Worm (Caenorhabditis elegans) whole organism, L1 larva: ENCODE results near the gene islo-1.

Experiments
- mdl-1 ChIP-seq, 2 experiments: fragments of 150-350 bp; optimal IDR thresholded peaks; 2 replicates each; lab custom pipeline; 2014 to 2017; ENCODE audit warnings: missing biosample characterization in 2 of 2, missing genetic modification characterization in 2 of 2, inconsistent platforms in 1 of 2
- nhr-237 ChIP-seq: fragments of 150-350 bp; optimal IDR thresholded peaks from 2 replicates; lab custom pipeline; 2014; ENCODE audit warnings: missing biosample characterization, missing genetic modification characterization
- skn-1 ChIP-seq: fragments of 150-350 bp; optimal IDR thresholded peaks from 2 replicates; lab custom pipeline; 2014; ENCODE audit warnings: missing biosample characterization, missing genetic modification characterization
- sptf-1 ChIP-seq: fragments of 150-350 bp; optimal IDR thresholded peaks from 2 replicates; lab custom pipeline; 2014; ENCODE audit warnings: missing biosample characterization, missing genetic modification characterization
- tbx-2 ChIP-seq: sonication (generic microtip); optimal IDR thresholded peaks from 2 replicates; lab custom pipeline; 2016; ENCODE audit warnings: missing genetic modification characterization, missing compliant biosample characterization
- ztf-11 ChIP-seq, 2 experiments: sonication (generic microtip); optimal IDR thresholded peaks; 2 replicates each; lab custom pipeline; 2016 to 2017; ENCODE audit warnings: missing genetic modification characterization in 2 of 2, missing biosample characterization in 1 of 2, missing compliant biosample characterization in 1 of 2

- TF ChIP-seq ztf-11 (tag; optimal IDR thresholded peaks at IDR 0.05; lab: Kevin White, UChicago) (no peak), skn-1 (no peak), tbx-2 (tag; lab: Kevin White, UChicago) (no peak), nhr-237 (tag; lab: Kevin White, UChicago) (no peak), mdl-1 (tag; optimal IDR thresholded peaks at IDR 0.05; lab: Kevin White, UChicago) (no peak), sptf-1 (tag; lab: Kevin White, UChicago) (no peak)
Measured at ce11 chrIV:8136548-8136947, 359 bp downstream of the islo-1 start.
